Fruit fly (Drosophila melanogaster): ENCODE results near the gene htl.

The htl gene

dm6 chr3R:18049272-18050015, 3.3 kb downstream of the htl start (continued):
- peak; percentile 1 for TF ChIP-seq CG1621 (tag; optimal IDR thresholded peaks at IDR 0.05)
- TF ChIP-seq CG11762 (GFP tag; optimal IDR thresholded peaks at IDR 0.05; ENCODE audit: insufficient read depth): peak; percentile 48
- TF ChIP-seq spab (GFP tag; optimal IDR thresholded peaks at IDR 0.05): peak; percentile 69
- no peak for TF ChIP-seq CG8319 (GFP tag; optimal IDR thresholded peaks at IDR 0.05)
- peak; percentile 30 to 60 for TF ChIP-seq ss (GFP tag; optimal IDR thresholded peaks at IDR 0.05)
- peak; percentile 63 for TF ChIP-seq fd59A (GFP tag; optimal IDR thresholded peaks at IDR 0.05)
- TF ChIP-seq Gug (GFP tag; IDR thresholded peaks at IDR 0.05): no peak
- peak; percentile 57 for TF ChIP-seq CG34406 (GFP tag; optimal IDR thresholded peaks at IDR 0.05)
- TF ChIP-seq Eip75B (GFP tag; optimal IDR thresholded peaks at IDR 0.05): peak; percentile 72
- peak; percentile 30 for TF ChIP-seq CG16779 (tag; optimal IDR thresholded peaks at IDR 0.05)
- TF ChIP-seq lz (GFP tag; optimal IDR thresholded peaks at IDR 0.05): peak; percentile 44
- peak; percentile 51 for TF ChIP-seq CG8632 (GFP tag; optimal IDR thresholded peaks at IDR 0.05)
- TF ChIP-seq fkh (GFP tag; optimal IDR thresholded peaks at IDR 0.05): no peak
- peak; percentile 74 for TF ChIP-seq OdsH (GFP tag; optimal IDR thresholded peaks at IDR 0.05)
- TF ChIP-seq CG9139 (GFP tag; optimal IDR thresholded peaks at IDR 0.05): peak; percentile 37
- TF ChIP-seq CG10669 (GFP tag; optimal IDR thresholded peaks at IDR 0.05): peak; percentile 73
- TF ChIP-seq pdm3 (GFP tag; optimal IDR thresholded peaks at IDR 0.05): peak; percentile 64
- peak; percentile 41 for TF ChIP-seq CG6276 (GFP tag; optimal IDR thresholded peaks at IDR 0.05)
- peak; percentile 39 for TF ChIP-seq CG11902 (GFP tag; optimal IDR thresholded peaks at IDR 0.05)
- peak; percentile 71 for TF ChIP-seq CG3919 (GFP tag; optimal IDR thresholded peaks at IDR 0.05)
- TF ChIP-seq CG10631 (GFP tag; optimal IDR thresholded peaks at IDR 0.05): peak; percentile 78
- peak; percentile 71; the same call in 2 of the 3 replicates for TF ChIP-seq CG8119 (GFP tag; IDR thresholded peaks at IDR 0.05)
- peak; percentile 11 for TF ChIP-seq CG31627 (GFP tag; optimal IDR thresholded peaks at IDR 0.05)
- peak; percentile 71 for TF ChIP-seq acj6 (GFP tag; optimal IDR thresholded peaks at IDR 0.05)

dm6 chr3R:18043579-18043978, 9.2 kb downstream of the htl start:
- no peak for TF ChIP-seq pdm3 (GFP tag; optimal IDR thresholded peaks at IDR 0.05)
- TF ChIP-seq CG8632 (GFP tag; optimal IDR thresholded peaks at IDR 0.05): no peak
- no peak for TF ChIP-seq topi (GFP tag; optimal IDR thresholded peaks at IDR 0.05)
- TF ChIP-seq fkh (GFP tag; optimal IDR thresholded peaks at IDR 0.05): no peak
- TF ChIP-seq eg (GFP tag; IDR thresholded peaks at IDR 0.05): no peak
- TF ChIP-seq fd85E (GFP tag; optimal IDR thresholded peaks at IDR 0.05): no peak
- no peak for TF ChIP-seq achi (GFP tag; optimal IDR thresholded peaks at IDR 0.05)
- TF ChIP-seq dac (GFP tag; optimal IDR thresholded peaks at IDR 0.05): no peak
- no peak for TF ChIP-seq Hr39 (GFP tag; optimal IDR thresholded peaks at IDR 0.05)
- no peak for TF ChIP-seq vri (GFP tag; optimal IDR thresholded peaks at IDR 0.05)
- TF ChIP-seq CG3919 (GFP tag; optimal IDR thresholded peaks at IDR 0.05): no peak
- TF ChIP-seq Met (GFP tag; optimal IDR thresholded peaks at IDR 0.05): no peak
- TF ChIP-seq CG7368 (GFP tag; optimal IDR thresholded peaks at IDR 0.05): no peak
- no peak for TF ChIP-seq CG34406 (GFP tag; optimal IDR thresholded peaks at IDR 0.05)
- no peak for TF ChIP-seq CG15336 (GFP tag; IDR thresholded peaks at IDR 0.05)

- TF ChIP-seq Hr4 (GFP tag; optimal IDR thresholded peaks at IDR 0.05): peak; percentile 60
- peak; percentile 24 for TF ChIP-seq OdsH (GFP tag; optimal IDR thresholded peaks at IDR 0.05)
- TF ChIP-seq eg (GFP tag; IDR thresholded peaks at IDR 0.05): peak; percentile 59; the same call in 2 of the 3 replicates
- no peak for TF ChIP-seq Eip75B (GFP tag; optimal IDR thresholded peaks at IDR 0.05)
- peak; percentile 25 for TF ChIP-seq CG4318 (GFP tag; optimal IDR thresholded peaks at IDR 0.05)
- no peak for TF ChIP-seq CG6792 (GFP tag; optimal IDR thresholded peaks at IDR 0.05)
- TF ChIP-seq Lpt (GFP tag; optimal IDR thresholded peaks at IDR 0.05): no peak
- peak; percentile 17 for TF ChIP-seq dsx (GFP tag; optimal IDR thresholded peaks at IDR 0.05; ENCODE audit: poor library complexity, severe bottlenecking)
- TF ChIP-seq CG11902 (GFP tag; optimal IDR thresholded peaks at IDR 0.05): no peak
- 0 out of 2 replicates have a peak, but pooled peaks have one; percentile 14 for TF ChIP-seq Gug (GFP tag; IDR thresholded peaks at IDR 0.05)
- peak; percentile 64 for TF ChIP-seq Eip78C (GFP tag)
- TF ChIP-seq vri (GFP tag; optimal IDR thresholded peaks at IDR 0.05): no peak
- no peak for TF ChIP-seq Smox (GFP tag; optimal IDR thresholded peaks at IDR 0.05)
- no peak for TF ChIP-seq Ets96B (tag; optimal IDR thresholded peaks at IDR 0.05)
- TF ChIP-seq lz (GFP tag; optimal IDR thresholded peaks at IDR 0.05): no peak
- TF ChIP-seq ss (GFP tag; optimal IDR thresholded peaks at IDR 0.05): no peak
- peak; percentile 11 for TF ChIP-seq pdm3 (GFP tag; optimal IDR thresholded peaks at IDR 0.05)
- TF ChIP-seq fd59A (GFP tag; optimal IDR thresholded peaks at IDR 0.05): no peak
- no peak for TF ChIP-seq Ets21C (GFP tag; optimal IDR thresholded peaks at IDR 0.05)
- TF ChIP-seq salr (GFP tag; optimal IDR thresholded peaks at IDR 0.05): peak in 1 of 2 experiments; percentile 1
- TF ChIP-seq CG6163 (GFP tag; IDR thresholded peaks at IDR 0.05): no peak
- no peak for TF ChIP-seq CG34406 (GFP tag; optimal IDR thresholded peaks at IDR 0.05)
- peak; percentile 73 for TF ChIP-seq CG15336 (GFP tag; IDR thresholded peaks at IDR 0.05)
- TF ChIP-seq CG11294 (GFP tag; IDR thresholded peaks at IDR 0.05): no peak
Measured at dm6 chr3R:18029105-18029504, 23.7 kb downstream of the htl start.

All from whole organism, prepupa.